Worm (Caenorhabditis elegans) whole organism, early embryonic: ENCODE data around the gene wht-7.

Source experiments
- B0310.2 ChIP-seq: sonication (generic microtip); optimal IDR thresholded peaks from 2 replicates; lab custom pipeline; 2016; ENCODE audit warnings: mild to moderate bottlenecking, missing genetic modification characterization, missing compliant biosample characterization
- F13C5.2 ChIP-seq: sonication (generic microtip); optimal IDR thresholded peaks from 2 replicates; lab custom pipeline; 2017; ENCODE audit warnings: mild to moderate bottlenecking, missing genetic modification characterization, inconsistent platforms, missing compliant biosample characterization
- aly-1 ChIP-seq: sonication (generic microtip); optimal IDR thresholded peaks from 2 replicates; lab custom pipeline; 2016; ENCODE audit warnings: missing genetic modification characterization, missing compliant biosample characterization
- ama-1 ChIP-seq: fragments of 150-350 bp; optimal IDR thresholded peaks from 2 replicates; lab custom pipeline; 2014
- ceh-13 ChIP-seq: fragments of 200-800 bp; sonication (Bioruptor generic); optimal IDR thresholded peaks from 2 replicates; lab custom pipeline; 2018; ENCODE audit warnings: mild to moderate bottlenecking, missing genetic modification characterization, missing compliant biosample characterization
- ceh-36 ChIP-seq: sonication (generic microtip); optimal IDR thresholded peaks from 2 replicates; lab custom pipeline; 2016; ENCODE audit warnings: missing genetic modification characterization, inconsistent platforms, missing compliant biosample characterization
- ets-7 ChIP-seq: sonication (generic microtip); optimal IDR thresholded peaks from 2 replicates; lab custom pipeline; 2016; ENCODE audit warnings: missing genotype, missing genetic modification characterization, missing compliant biosample characterization
- flt-1 ChIP-seq: fragments of 200-800 bp; sonication (Bioruptor generic); IDR thresholded peaks from 2 replicates; pipeline ENCODE4 v1.3.6; 2022; ENCODE audit warnings: missing genetic modification characterization, missing compliant biosample characterization
- hmbx-1 ChIP-seq: sonication (generic microtip); optimal IDR thresholded peaks from 2 replicates; lab custom pipeline; 2016; ENCODE audit warnings: mild to moderate bottlenecking, missing genetic modification characterization, missing compliant biosample characterization
- hmg-4 ChIP-seq: fragments of 200-800 bp; sonication (Bioruptor generic); optimal IDR thresholded peaks from 2 replicates; lab custom pipeline; 2018; ENCODE audit warnings: mild to moderate bottlenecking, missing genetic modification characterization, missing compliant biosample characterization
- hnd-1 ChIP-seq: sonication (generic microtip); optimal IDR thresholded peaks from 2 replicates; lab custom pipeline; 2016; ENCODE audit warnings: missing genetic modification characterization, missing compliant biosample characterization
- pes-1 ChIP-seq: fragments of 200-800 bp; sonication (Bioruptor generic); IDR thresholded peaks from 2 replicates; pipeline ENCODE4 v1.3.6; 2022; ENCODE audit warnings: missing genetic modification reagents, missing genetic modification characterization, missing compliant biosample characterization
- scrt-1 ChIP-seq: fragments of 200-800 bp; sonication (Bioruptor generic); IDR thresholded peaks from 2 replicates; pipeline ENCODE4 v1.3.6; 2022; ENCODE audit warnings: missing genetic modification characterization, missing compliant biosample characterization
- sea-1 ChIP-seq: fragments of 200-800 bp; sonication (Bioruptor generic); conservative IDR thresholded peaks from 2 replicates; pipeline ENCODE4 v1.3.6; 2022; ENCODE audit warnings: missing genetic modification characterization, missing compliant biosample characterization
- tbx-11 ChIP-seq: fragments of 200-800 bp; sonication (Bioruptor generic); IDR thresholded peaks from 2 replicates; pipeline ENCODE4 v1.3.6; 2022; ENCODE audit warnings: missing genetic modification characterization, missing compliant biosample characterization
- tbx-37 ChIP-seq: fragments of 200-800 bp; sonication (Bioruptor generic); conservative IDR thresholded peaks from 2 replicates; pipeline ENCODE4 v1.3.6; 2022; ENCODE audit warnings: missing genetic modification reagents, missing genetic modification characterization, missing compliant biosample characterization
- tra-4 ChIP-seq: sonication (generic microtip); optimal IDR thresholded peaks from 2 replicates; lab custom pipeline; 2017; ENCODE audit warnings: missing genetic modification characterization, missing compliant biosample characterization

Gene wht-7

DNA sequence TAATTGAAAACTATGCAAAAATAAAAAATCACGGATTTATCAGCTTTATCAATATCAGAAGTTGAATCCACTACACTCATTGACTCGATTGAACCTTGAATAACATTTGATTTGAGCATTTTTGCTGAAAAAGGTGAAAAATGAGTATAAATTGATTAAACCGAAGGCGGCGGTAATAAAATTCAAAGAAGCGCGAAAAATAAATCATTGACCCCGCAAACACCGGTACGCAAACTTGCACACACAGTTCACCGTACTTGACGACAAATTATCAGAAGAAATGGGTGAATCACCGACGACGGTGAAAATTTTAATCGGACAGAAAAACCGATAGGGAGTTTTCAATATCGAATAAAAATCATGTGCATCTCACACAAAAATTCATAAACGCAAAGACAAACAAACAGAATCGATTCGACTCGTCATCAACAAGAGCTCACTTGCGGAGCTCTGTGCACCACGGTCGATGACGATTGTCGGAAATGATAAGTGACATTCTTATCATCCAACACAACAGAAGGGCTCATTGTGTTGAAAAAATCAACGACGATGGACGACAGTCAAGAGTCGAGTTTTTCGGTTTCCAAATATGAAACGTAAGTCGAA is at the start of gene wht-7, which contains the start of gene Y42G9A.1:
wht-7 (minus strand) TSS at position 131 of the 606 bp plus-strand sequence.
Y42G9A.1 (plus strand) TSS at position 495 of the 606 bp plus-strand sequence.
- TF ChIP-seq sea-1 (GFP tag; lab: Robert Waterston, UW) (no peak), pes-1 (no peak), ets-7 (no peak), hnd-1 (tag; lab: Kevin White, UChicago) (no peak), ceh-36 (tag; lab: Kevin White, UChicago) (no peak), hmbx-1 (tag; lab: Kevin White, UChicago) (no peak), hmg-4 (GFP tag; lab: Kevin White, UChicago) (no peak), flt-1 (GFP tag; lab: Robert Waterston, UW) (no peak), aly-1 (tag; lab: Kevin White, UChicago) (no peak), tbx-11 (GFP tag; lab: Robert Waterston, UW) (no peak), tbx-37 (GFP tag; lab: Robert Waterston, UW) (no peak), ama-1 (lab: Kevin White, UChicago) (no peak)

DNA sequence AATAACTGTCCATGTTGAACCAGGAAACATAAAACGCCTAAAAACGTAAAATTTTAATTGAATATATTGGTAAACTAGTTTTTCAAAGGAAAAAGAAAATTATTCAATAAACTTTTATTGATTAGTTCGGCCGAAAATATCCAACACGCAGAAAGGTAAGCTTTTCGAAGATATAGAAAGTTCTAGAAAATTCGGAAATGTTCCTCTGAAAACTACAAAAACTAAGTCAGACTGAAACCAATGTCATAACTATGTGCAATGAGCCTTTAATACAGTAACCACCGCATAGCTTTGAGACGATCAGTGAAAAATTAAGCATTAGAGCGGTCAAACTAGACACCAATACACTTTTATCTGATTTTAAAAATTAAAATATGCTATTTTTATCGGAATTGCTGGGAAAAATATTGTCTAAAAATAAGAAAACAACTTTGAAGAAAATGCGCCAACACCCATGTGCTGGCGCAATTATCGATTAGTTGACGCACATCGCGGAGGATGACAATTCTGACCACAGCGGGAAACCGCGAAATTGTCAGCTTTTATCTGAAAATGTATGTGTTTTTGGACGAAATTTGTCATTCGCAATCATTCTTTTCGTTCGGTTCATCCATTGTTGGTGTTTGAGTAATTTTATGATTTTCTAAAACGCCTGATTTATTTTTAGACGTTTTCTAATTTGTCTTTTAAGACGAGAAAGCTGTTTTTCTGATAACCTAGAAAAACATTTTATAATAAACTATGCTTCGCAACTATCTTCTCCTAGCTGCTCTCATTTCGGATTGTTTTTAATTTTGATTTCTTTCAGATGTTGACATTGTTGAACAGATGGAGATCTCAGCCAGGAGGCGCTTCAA is 49.2 kb upstream of the wht-7 start, which contains the start of the genes C23G10.7 and rpn-2:
C23G10.7 (minus strand) TSS at position 37 of the 857 bp plus-strand sequence.
rpn-2 (plus strand) TSS at position 807 of the 857 bp plus-strand sequence.
- TF ChIP-seq tbx-11 (GFP tag; lab: Robert Waterston, UW): no peak
- no peak for TF ChIP-seq flt-1 (GFP tag; lab: Robert Waterston, UW)
- TF ChIP-seq scrt-1 (GFP tag; lab: Robert Waterston, UW): 0 out of 2 replicates have a peak, but pooled peaks have one; percentile 17
- peak; percentile 2 for TF ChIP-seq F13C5.2 (tag; lab: Kevin White, UChicago)

DNA sequence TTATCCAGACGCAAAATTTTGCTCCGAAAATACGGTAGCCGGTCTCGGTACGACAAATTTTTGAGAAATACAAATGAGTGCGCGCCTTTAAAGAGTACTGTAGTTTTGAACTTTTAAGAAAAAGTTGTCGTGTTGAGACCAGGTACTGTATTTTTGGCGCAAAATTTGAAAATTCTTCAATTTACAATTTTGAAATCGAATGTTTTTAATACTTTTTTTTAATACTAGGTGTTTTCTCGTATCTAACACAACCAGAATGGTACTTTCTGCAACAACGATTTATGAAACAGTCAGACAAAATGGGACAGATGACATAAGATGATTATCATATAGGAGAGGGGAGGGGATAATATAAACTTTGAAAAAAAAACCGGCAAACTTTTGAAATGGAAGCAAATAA is 46.3 kb upstream of the wht-7 start:
- TF ChIP-seq pes-1: no peak
- TF ChIP-seq flt-1 (GFP tag; lab: Robert Waterston, UW): no peak
- no peak for TF ChIP-seq B0310.2 (tag; lab: Kevin White, UChicago)
- no peak for TF ChIP-seq tbx-11 (GFP tag; lab: Robert Waterston, UW)
- no peak for TF ChIP-seq aly-1 (tag; lab: Kevin White, UChicago)
- TF ChIP-seq tbx-37 (GFP tag; lab: Robert Waterston, UW): no peak
- TF ChIP-seq ceh-36 (tag; lab: Kevin White, UChicago): no peak
- no peak for TF ChIP-seq F13C5.2 (tag; lab: Kevin White, UChicago)
- TF ChIP-seq hnd-1 (tag; lab: Kevin White, UChicago): no peak
- no peak for TF ChIP-seq sea-1 (GFP tag; lab: Robert Waterston, UW)
- TF ChIP-seq ets-7: no peak
- no peak for TF ChIP-seq scrt-1 (GFP tag; lab: Robert Waterston, UW)
- TF ChIP-seq ama-1 (lab: Kevin White, UChicago): no peak
- no peak for TF ChIP-seq tra-4 (tag; lab: Kevin White, UChicago)
- TF ChIP-seq hmbx-1 (tag; lab: Kevin White, UChicago): no peak

DNA sequence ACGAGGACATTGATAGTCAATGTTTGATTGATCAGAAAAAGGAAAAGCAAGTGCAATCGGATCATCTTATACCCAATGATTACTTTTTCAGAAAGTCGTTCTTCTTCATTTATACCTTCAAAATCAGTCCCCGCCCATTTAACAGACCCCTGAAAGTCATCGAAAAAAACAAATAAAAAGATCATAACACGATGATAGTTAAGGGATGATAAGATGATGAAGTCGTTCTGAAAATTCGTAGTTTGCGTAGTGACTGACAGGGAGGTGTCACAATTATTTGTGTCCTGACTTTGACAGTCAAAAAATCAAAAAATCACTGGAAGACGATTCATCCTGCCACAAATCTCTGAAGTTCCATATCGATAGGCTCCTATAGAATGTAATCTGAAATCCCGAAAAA is 45.1 kb upstream of the wht-7 start, which contains the start of gene ugt-66:
ugt-66 (minus strand) TSS at position 101 of the 400 bp plus-strand sequence.
- TF ChIP-seq F13C5.2 (tag; lab: Kevin White, UChicago) (no peak), tra-4 (tag; lab: Kevin White, UChicago) (no peak), ets-7 (no peak), pes-1 (no peak), flt-1 (GFP tag; lab: Robert Waterston, UW) (no peak), B0310.2 (tag; lab: Kevin White, UChicago) (no peak), ama-1 (lab: Kevin White, UChicago) (no peak), hnd-1 (tag; lab: Kevin White, UChicago) (no peak)

DNA sequence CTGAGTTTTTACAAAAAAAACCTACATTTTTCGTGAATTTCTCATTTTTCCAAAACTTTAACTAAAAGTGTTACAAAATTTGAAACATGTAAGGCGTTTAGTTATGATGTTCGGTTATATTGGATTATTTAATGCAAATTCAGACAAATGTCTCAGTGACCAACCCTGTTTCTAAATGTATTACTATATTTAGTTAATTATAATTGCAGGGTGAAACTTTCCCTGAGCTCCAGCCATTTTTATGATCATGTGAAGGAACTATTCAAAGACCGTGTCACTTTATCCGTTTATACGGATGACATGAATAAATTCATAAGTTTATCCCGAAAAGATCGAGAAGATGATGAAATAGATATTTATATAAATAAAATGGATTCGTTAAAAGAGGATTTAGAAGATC is 41.4 kb upstream of the wht-7 start, which contains the start of gene C23G10.5:
C23G10.5 (plus strand) TSS at position 301 of the 400 bp plus-strand sequence.
- no peak for TF ChIP-seq hmbx-1 (tag; lab: Kevin White, UChicago)

DNA sequence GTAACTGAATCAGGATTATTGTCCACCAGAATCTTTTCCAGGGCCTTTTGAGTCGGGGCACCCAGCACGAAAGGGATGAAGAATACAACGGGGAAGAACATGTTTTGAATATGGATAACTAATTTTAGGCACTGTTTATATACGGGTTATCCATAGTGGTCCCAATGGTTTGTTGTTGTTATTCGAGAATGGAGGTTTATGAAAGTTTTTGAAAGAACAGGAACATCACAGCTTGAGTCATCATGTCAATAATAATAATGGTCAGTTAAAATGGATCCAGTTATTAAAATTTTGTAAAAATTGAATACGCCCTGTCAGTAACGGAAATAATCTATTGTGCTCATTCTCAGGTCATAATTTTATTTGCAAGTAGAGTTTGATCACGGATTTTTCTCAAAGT is 33.7 kb upstream of the wht-7 start, which contains the start of gene nas-28:
nas-28 (minus strand) TSS at position 101 of the 400 bp plus-strand sequence.
- no peak for TF ChIP-seq ets-7
- TF ChIP-seq tbx-11 (GFP tag; lab: Robert Waterston, UW): no peak
- TF ChIP-seq aly-1 (tag; lab: Kevin White, UChicago): no peak

DNA sequence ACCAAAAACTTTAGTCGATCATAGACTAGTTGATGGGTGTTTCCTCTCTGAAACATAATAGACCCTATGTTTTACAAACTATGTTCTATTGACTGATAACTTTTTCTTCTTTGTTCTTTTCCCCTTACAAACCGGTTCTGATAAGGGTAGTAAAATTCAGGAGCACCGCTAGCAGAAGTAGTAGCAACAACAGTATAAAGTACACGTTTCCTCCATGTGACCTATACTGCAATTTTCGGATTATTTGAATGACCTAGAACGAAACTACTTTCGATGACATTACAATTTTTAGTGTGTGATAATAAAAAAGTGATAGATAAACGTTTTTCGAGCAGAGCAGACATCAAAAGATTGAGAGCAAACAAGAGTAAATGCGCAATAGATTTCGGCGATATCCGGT is 30.9 kb upstream of the wht-7 start:
- TF ChIP-seq ceh-13: no peak
- TF ChIP-seq ets-7: no peak
- TF ChIP-seq tbx-37 (GFP tag; lab: Robert Waterston, UW): no peak
- no peak for TF ChIP-seq scrt-1 (GFP tag; lab: Robert Waterston, UW)
- no peak for TF ChIP-seq ama-1 (lab: Kevin White, UChicago)
- no peak for TF ChIP-seq ceh-36 (tag; lab: Kevin White, UChicago)
- TF ChIP-seq tra-4 (tag; lab: Kevin White, UChicago): no peak
- no peak for TF ChIP-seq hmg-4 (GFP tag; lab: Kevin White, UChicago)
- TF ChIP-seq tbx-11 (GFP tag; lab: Robert Waterston, UW): no peak
- TF ChIP-seq flt-1 (GFP tag; lab: Robert Waterston, UW): no peak
- TF ChIP-seq B0310.2 (tag; lab: Kevin White, UChicago): no peak
- no peak for TF ChIP-seq pes-1
